Fruit fly (Drosophila melanogaster): ENCODE results near the gene CG43219.
A peak's percentile ranks its signal among the peaks of the same experiment; 100 is the strongest.

CG43219 gene

DNA sequence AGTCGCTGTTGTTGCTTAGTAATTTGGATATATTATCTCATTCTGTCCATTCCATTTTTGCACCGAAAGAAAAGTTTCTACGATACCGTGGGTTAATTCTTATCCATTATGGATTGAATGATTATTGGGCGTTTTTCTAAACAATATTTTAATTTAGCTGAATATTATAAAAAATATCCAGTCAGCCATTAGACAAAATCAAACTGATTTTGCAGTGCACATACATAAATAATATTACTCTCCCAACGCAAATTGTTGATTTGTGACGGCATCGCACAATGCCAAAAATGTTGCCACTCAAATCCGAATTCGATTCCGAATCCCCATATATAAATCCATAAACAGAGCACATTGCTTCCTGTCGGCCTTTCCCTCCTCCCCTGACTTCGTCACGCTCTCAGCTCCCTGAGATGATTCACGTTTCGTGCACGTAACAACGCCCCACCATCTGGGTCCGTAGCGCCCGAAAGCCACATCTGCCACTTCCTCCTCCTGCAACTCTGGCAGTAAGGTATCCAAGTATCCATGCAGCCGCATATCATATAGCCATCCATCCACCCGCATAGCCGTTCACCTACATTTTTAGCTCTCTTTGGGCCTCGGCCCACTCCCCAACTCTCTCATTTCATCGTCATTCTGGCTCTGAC lies 43.1 kb upstream of the CG43219 start (continued):
- TF ChIP-seq Sry-β (GFP tag; optimal IDR thresholded peaks at IDR 0.05) (no peak), CG33557 (GFP tag; optimal IDR thresholded peaks at IDR 0.05) (no peak), Nf-YB (GFP tag; optimal IDR thresholded peaks at IDR 0.05) (peak; percentile 20), CG10431 (GFP tag; optimal IDR thresholded peaks at IDR 0.05) (no peak), CG10543 (GFP tag; optimal IDR thresholded peaks at IDR 0.05) (no peak), salm (tag; optimal IDR thresholded peaks at IDR 0.05) (no peak), CG14710 (tag; optimal IDR thresholded peaks at IDR 0.05) (no peak), sd (tag; optimal IDR thresholded peaks at IDR 0.05) (peak; percentile 77), Lpt (GFP tag; optimal IDR thresholded peaks at IDR 0.05) (no peak), CG13775 (GFP tag; optimal IDR thresholded peaks at IDR 0.05) (peak; percentile 61), CG10654 (GFP tag; optimal IDR thresholded peaks at IDR 0.05) (peak; percentile 40), Lhr (GFP tag; optimal IDR thresholded peaks at IDR 0.05) (no peak), CG12942 (GFP tag; optimal IDR thresholded peaks at IDR 0.05) (peak; percentile 33), CG1233 (GFP tag; optimal IDR thresholded peaks at IDR 0.05) (peak; percentile 29), rib (GFP tag; IDR thresholded peaks at IDR 0.05) (peak; percentile 85; the same call in 1 of the 2 replicates), Med (GFP tag) (peak; percentile 90), vfl (GFP tag; optimal IDR thresholded peaks at IDR 0.05) (no peak), cas (GFP tag; IDR thresholded peaks at IDR 0.05) (peak; percentile 52; the same call in 1 of the 2 replicates), CG8944 (GFP tag; optimal IDR thresholded peaks at IDR 0.05) (peak; percentile 7), pum (GFP tag; optimal IDR thresholded peaks at IDR 0.05) (peak; percentile 37), grn (GFP tag; optimal IDR thresholded peaks at IDR 0.05) (no peak), nau (GFP tag; optimal IDR thresholded peaks at IDR 0.05) (no peak), chm (GFP tag; IDR thresholded peaks at IDR 0.05) (no peak), shn (GFP tag; optimal IDR thresholded peaks at IDR 0.05) (peak; percentile 30), CG1647 (GFP tag; optimal IDR thresholded peaks at IDR 0.05) (no peak), pan (optimal IDR thresholded peaks at IDR 0.05) (no peak), pan (GFP tag; optimal IDR thresholded peaks at IDR 0.05 in 1 of 2, IDR thresholded peaks at IDR 0.05 in 1 of 2) (peak in 1 of 2 experiments; percentile 69), Vsx1 (GFP tag; optimal IDR thresholded peaks at IDR 0.05) (no peak), odd (GFP tag; optimal IDR thresholded peaks at IDR 0.05) (peak; percentile 3), Xbp1 (GFP tag; optimal IDR thresholded peaks at IDR 0.05) (peak; percentile 66), Hr3 (GFP tag; optimal IDR thresholded peaks at IDR 0.05) (peak; percentile 56), sim (GFP tag; IDR thresholded peaks at IDR 0.05) (no peak), Atf3 (GFP tag; optimal IDR thresholded peaks at IDR 0.05) (peak; percentile 53), HLH4C (GFP tag; IDR thresholded peaks at IDR 0.05; ENCODE audit: partially characterized antibody) (0 out of 3 replicates have a peak, but pooled peaks have one; percentile 11), dmrt99B (tag; optimal IDR thresholded peaks at IDR 0.05) (no peak), CG12104 (GFP tag; optimal IDR thresholded peaks at IDR 0.05) (peak; percentile 30), dmrt11E (tag; optimal IDR thresholded peaks at IDR 0.05) (no peak), lmd (GFP tag; IDR thresholded peaks at IDR 0.05) (peak; percentile 83), CG4820 (GFP tag; optimal IDR thresholded peaks at IDR 0.05) (no peak), CG13296 (GFP tag; optimal IDR thresholded peaks at IDR 0.05) (peak; percentile 30), Antp (GFP tag; optimal IDR thresholded peaks at IDR 0.05) (peak; percentile 31), CG13123 (GFP tag; optimal IDR thresholded peaks at IDR 0.05) (peak; percentile 30), cato (GFP tag; optimal IDR thresholded peaks at IDR 0.05; ENCODE audit: borderline replicate concordance) (no peak), CG15514 (GFP tag; optimal IDR thresholded peaks at IDR 0.05) (peak; percentile 65), CG12391 (tag; optimal IDR thresholded peaks at IDR 0.05) (peak; percentile 68), trh (GFP tag; optimal IDR thresholded peaks at IDR 0.05) (no peak), Taf1 (GFP tag; IDR thresholded peaks at IDR 0.05) (peak; percentile 74), lov (optimal IDR thresholded peaks at IDR 0.05) (no peak), lov (GFP tag; IDR thresholded peaks at IDR 0.05) (no peak), Dad (GFP tag; optimal IDR thresholded peaks at IDR 0.05) (peak; percentile 34)

Measured in whole organism, embryonic.